Worm (Caenorhabditis elegans) whole organism, late embryonic: ENCODE measurements around the gene clec-257.

Experiments
- ahr-1 ChIP-seq: sonication (generic microtip); optimal IDR thresholded peaks from 2 replicates; lab custom pipeline; 2016; ENCODE audit warnings: missing genetic modification characterization, missing compliant biosample characterization
- ama-1 ChIP-seq: fragments of 150-350 bp; optimal IDR thresholded peaks from 2 replicates; lab custom pipeline; 2014
- ets-4 ChIP-seq: sonication (generic microtip); optimal IDR thresholded peaks from 2 replicates; lab custom pipeline; 2016; ENCODE audit warnings: missing genetic modification characterization, missing compliant biosample characterization
- madf-2 ChIP-seq: sonication (generic microtip); optimal IDR thresholded peaks from 2 replicates; lab custom pipeline; 2017; ENCODE audit warnings: missing genetic modification characterization, missing compliant biosample characterization
- nhr-11 ChIP-seq: fragments of 150-350 bp; optimal IDR thresholded peaks from 2 replicates; lab custom pipeline; 2014; ENCODE audit warnings: missing biosample characterization, missing genetic modification characterization
- pax-1 ChIP-seq: fragments of 150-350 bp; optimal IDR thresholded peaks from 2 replicates; lab custom pipeline; 2014; ENCODE audit warnings: missing biosample characterization, missing genetic modification characterization
- sox-4 ChIP-seq: sonication (generic microtip); optimal IDR thresholded peaks from 2 replicates; lab custom pipeline; 2017; ENCODE audit warnings: mild to moderate bottlenecking, missing genetic modification characterization, inconsistent platforms, missing compliant biosample characterization

DNA sequence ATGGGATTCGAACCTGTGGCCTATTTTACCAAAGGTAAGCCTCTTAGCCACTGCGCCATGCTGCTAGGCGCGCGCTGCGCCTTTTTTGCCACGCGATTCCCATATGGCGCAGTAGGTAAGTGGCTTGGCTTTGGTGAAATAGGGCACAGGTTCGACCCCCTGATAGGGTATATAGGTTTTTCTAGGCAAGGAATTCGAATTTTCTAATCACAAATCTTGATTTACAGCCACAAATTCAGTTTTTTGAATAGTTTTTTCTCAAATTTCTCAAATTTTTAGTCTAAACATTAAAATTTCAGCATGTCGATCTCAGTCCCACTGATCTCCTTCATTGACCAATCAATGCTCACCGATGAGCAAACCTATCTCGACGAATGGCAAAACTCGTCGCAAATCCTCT, 37.8 kb downstream of the clec-257 start, which contains the start of gene C54E10.3:
- TF ChIP-seq sox-4 (tag; lab: Kevin White, UChicago): no peak
- no peak for TF ChIP-seq ahr-1 (tag; lab: Kevin White, UChicago)
- TF ChIP-seq pax-1 (tag; lab: Kevin White, UChicago): no peak
- TF ChIP-seq nhr-11: no peak
- no peak for TF ChIP-seq madf-2
- TF ChIP-seq ets-4 (tag; lab: Kevin White, UChicago): no peak
- TF ChIP-seq ama-1 (lab: Kevin White, UChicago): no peak
